Worm (Caenorhabditis elegans) whole organism, L3 larva: ENCODE data around the gene ceh-49.

Experiments used
- aly-2 ChIP-seq: fragments of 150-350 bp; optimal IDR thresholded peaks from 2 replicates; lab custom pipeline; 2014; ENCODE audit warnings: missing biosample characterization, missing genetic modification characterization
- ama-1 ChIP-seq: fragments of 150-350 bp; optimal IDR thresholded peaks from 2 replicates; lab custom pipeline; 2018
- ceh-28 ChIP-seq: fragments of 150-350 bp; optimal IDR thresholded peaks from 2 replicates; lab custom pipeline; 2014; ENCODE audit warnings: missing biosample characterization, missing genetic modification reagents, missing genetic modification characterization
- ceh-82 ChIP-seq: fragments of 150-350 bp; optimal IDR thresholded peaks from 2 replicates; lab custom pipeline; 2014; ENCODE audit warnings: missing biosample characterization, missing genetic modification characterization
- daf-12 ChIP-seq: fragments of 150-350 bp; optimal IDR thresholded peaks from 2 replicates; lab custom pipeline; 2014; ENCODE audit warnings: missing biosample characterization, missing genetic modification reagents, missing genetic modification characterization
- egl-5 ChIP-seq: fragments of 150-350 bp; optimal IDR thresholded peaks from 2 replicates; lab custom pipeline; 2017; ENCODE audit warnings: missing biosample characterization, missing genetic modification reagents, missing genetic modification characterization, inconsistent platforms
- elt-1 ChIP-seq: fragments of 150-350 bp; optimal IDR thresholded peaks from 2 replicates; lab custom pipeline; 2014; ENCODE audit warnings: missing biosample characterization, missing genetic modification characterization
- elt-2 ChIP-seq: sonication (generic microtip); optimal IDR thresholded peaks from 2 replicates; lab custom pipeline; 2016; ENCODE audit warnings: missing genetic modification reagents, mild to moderate bottlenecking, missing genetic modification characterization, missing compliant biosample characterization
- elt-3 ChIP-seq, 3 experiments: fragments of 150-350 bp in 1 of 3; sonication (generic microtip) in 2 of 3; optimal IDR thresholded peaks; 2 replicates in 2 of 3; 4 replicates in 1 of 3; lab custom pipeline; 2014 to 2017; ENCODE audit warnings: missing biosample characterization in 3 of 3, missing genetic modification characterization in 3 of 3
- eor-1 ChIP-seq, 2 experiments: fragments of 150-350 bp; optimal IDR thresholded peaks; 2 replicates each; lab custom pipeline; 2014 to 2018; ENCODE audit warnings: missing biosample characterization in 2 of 2, missing genetic modification characterization in 2 of 2
- fkh-10 ChIP-seq: sonication (generic microtip); optimal IDR thresholded peaks from 2 replicates; lab custom pipeline; 2017; ENCODE audit warnings: missing biosample characterization, missing genetic modification reagents, missing genetic modification characterization
- fos-1 ChIP-seq: fragments of 150-350 bp; optimal IDR thresholded peaks from 2 replicates; lab custom pipeline; 2014; ENCODE audit warnings: missing biosample characterization, missing genetic modification characterization
- hmg-11 ChIP-seq: sonication (generic microtip); optimal IDR thresholded peaks from 2 replicates; lab custom pipeline; 2016; ENCODE audit warnings: missing genetic modification characterization, missing compliant biosample characterization
- lin-15B ChIP-seq: fragments of 150-350 bp; optimal IDR thresholded peaks from 2 replicates; lab custom pipeline; 2014; ENCODE audit warnings: missing biosample characterization, missing genetic modification characterization
- lin-39 ChIP-seq: fragments of 150-350 bp; optimal IDR thresholded peaks from 2 replicates; lab custom pipeline; 2018; ENCODE audit warnings: missing biosample characterization, missing genetic modification reagents, missing genetic modification characterization
- lsy-12 ChIP-seq: sonication (generic microtip); optimal IDR thresholded peaks from 2 replicates; lab custom pipeline; 2016; ENCODE audit warnings: mild to moderate bottlenecking, missing genetic modification characterization, missing compliant biosample characterization
- mdl-1 ChIP-seq: fragments of 150-350 bp; optimal IDR thresholded peaks from 2 replicates; lab custom pipeline; 2014; ENCODE audit warnings: missing biosample characterization, missing genetic modification characterization
- mml-1 ChIP-seq: fragments of 150-350 bp; sonication (generic microtip); optimal IDR thresholded peaks from 3 replicates; lab custom pipeline; 2014; ENCODE audit warnings: missing biosample characterization, missing genetic modification characterization
- nfya-1 ChIP-seq: sonication (generic microtip); optimal IDR thresholded peaks from 2 replicates; lab custom pipeline; 2017; ENCODE audit warnings: missing genetic modification characterization, mild to moderate bottlenecking, missing compliant biosample characterization, antibody characterized with exemption, moderate library complexity; ENCODE audit not compliant: insufficient read depth
- nhr-11 ChIP-seq: fragments of 150-350 bp; optimal IDR thresholded peaks from 2 replicates; lab custom pipeline; 2014; ENCODE audit warnings: missing biosample characterization, missing genetic modification characterization
- nhr-23 ChIP-seq: fragments of 150-350 bp; optimal IDR thresholded peaks from 2 replicates; lab custom pipeline; 2014; ENCODE audit warnings: missing biosample characterization, missing genetic modification reagents, missing genetic modification characterization
- nhr-237 ChIP-seq: fragments of 150-350 bp; optimal IDR thresholded peaks from 2 replicates; lab custom pipeline; 2014; ENCODE audit warnings: missing biosample characterization, missing genetic modification characterization
- nhr-25 ChIP-seq: sonication (generic microtip); optimal IDR thresholded peaks from 2 replicates; lab custom pipeline; 2017; ENCODE audit warnings: missing biosample characterization, missing genetic modification characterization
- nhr-43 ChIP-seq: sonication (generic microtip); optimal IDR thresholded peaks from 2 replicates; lab custom pipeline; 2016; ENCODE audit warnings: mild to moderate bottlenecking, missing genetic modification characterization, missing compliant biosample characterization; ENCODE audit not compliant: poor library complexity, severe bottlenecking
- nhr-67 ChIP-seq: fragments of 150-350 bp; optimal IDR thresholded peaks from 2 replicates; lab custom pipeline; 2014; ENCODE audit warnings: missing biosample characterization, missing genetic modification characterization
- nhr-76 ChIP-seq: fragments of 150-350 bp; sonication (generic microtip); optimal IDR thresholded peaks from 5 replicates; lab custom pipeline; 2014; ENCODE audit warnings: missing biosample characterization, missing genetic modification characterization
- nhr-77 ChIP-seq: fragments of 150-350 bp; optimal IDR thresholded peaks from 2 replicates; lab custom pipeline; 2014; ENCODE audit warnings: missing biosample characterization, missing genetic modification characterization
- pha-4 ChIP-seq: fragments of 150-350 bp; optimal IDR thresholded peaks from 2 replicates; lab custom pipeline; 2014; ENCODE audit warnings: missing biosample characterization, missing genetic modification reagents, missing genetic modification characterization
- pqm-1 ChIP-seq: fragments of 150-350 bp; optimal IDR thresholded peaks from 2 replicates; lab custom pipeline; 2017; ENCODE audit warnings: missing biosample characterization, missing genetic modification characterization, inconsistent platforms
- sea-2 ChIP-seq: fragments of 150-350 bp; sonication (generic microtip); optimal IDR thresholded peaks from 4 replicates; lab custom pipeline; 2014; ENCODE audit warnings: missing biosample characterization, missing genetic modification reagents, missing genetic modification characterization
- skn-1 ChIP-seq: fragments of 150-350 bp; optimal IDR thresholded peaks from 2 replicates; lab custom pipeline; 2014; ENCODE audit warnings: missing biosample characterization, missing genetic modification characterization
- snpc-4 ChIP-seq: fragments of 150-350 bp; optimal IDR thresholded peaks from 2 replicates; lab custom pipeline; 2014; ENCODE audit warnings: missing biosample characterization, missing genetic modification characterization
- tbx-2 ChIP-seq: sonication (generic microtip); optimal IDR thresholded peaks from 2 replicates; lab custom pipeline; 2016; ENCODE audit warnings: mild to moderate bottlenecking, missing genetic modification characterization, missing compliant biosample characterization
- unc-39 ChIP-seq: sonication (generic microtip); optimal IDR thresholded peaks from 4 replicates; lab custom pipeline; 2017; ENCODE audit warnings: missing biosample characterization, missing genetic modification characterization
- unc-62 ChIP-seq: fragments of 150-350 bp; sonication (generic microtip); optimal IDR thresholded peaks from 4 replicates; lab custom pipeline; 2014; ENCODE audit warnings: missing biosample characterization, missing genetic modification reagents, missing genetic modification characterization
- zag-1 ChIP-seq: fragments of 150-350 bp; optimal IDR thresholded peaks from 2 replicates; lab custom pipeline; 2014; ENCODE audit warnings: missing biosample characterization, missing genetic modification characterization
- ztf-11 ChIP-seq: fragments of 150-350 bp; optimal IDR thresholded peaks from 2 replicates; lab custom pipeline; 2014; ENCODE audit warnings: missing biosample characterization, missing genetic modification characterization
- ztf-4 ChIP-seq: fragments of 150-350 bp; optimal IDR thresholded peaks from 2 replicates; lab custom pipeline; 2014; ENCODE audit warnings: missing biosample characterization, missing genetic modification characterization

ceh-49 gene

ce11 chrV:6100492-6101004, 19.5 kb downstream of the ceh-49 start, which contains the start of gene crt-1 (continued):
- no peak for TF ChIP-seq daf-12 (tag; lab: Kevin White, UChicago)
- TF ChIP-seq sea-2 (GFP tag; lab: Kevin White, UChicago): no peak
- TF ChIP-seq zag-1 (tag; lab: Kevin White, UChicago): no peak
- TF ChIP-seq ama-1: peak; percentile 45
- TF ChIP-seq hmg-11: peak; percentile 80
- TF ChIP-seq nhr-67 (tag; lab: Kevin White, UChicago): no peak
- peak; percentile 100 for TF ChIP-seq nfya-1
- TF ChIP-seq snpc-4 (tag; lab: Kevin White, UChicago): peak; percentile 57
- TF ChIP-seq mml-1 (tag; lab: Kevin White, UChicago): no peak
- peak; percentile 82 for TF ChIP-seq egl-5 (tag; lab: Kevin White, UChicago)
- no peak for TF ChIP-seq unc-39 (tag; lab: Kevin White, UChicago)
- peak; percentile 97 for TF ChIP-seq lsy-12
- no peak for TF ChIP-seq nhr-237
- TF ChIP-seq, all 47 proteins: peak for 26

ce11 chrV:6099634-6100033, 20.4 kb downstream of the ceh-49 start:
- TF ChIP-seq tbx-2 (tag; lab: Kevin White, UChicago) (no peak), ama-1 (peak; percentile 58)
- TF ChIP-seq, all 47 proteins: peak for 1

ce11 chrV:6098755-6099155, 21.3 kb downstream of the ceh-49 start:
- no peak for TF ChIP-seq lin-39
- TF ChIP-seq nhr-67 (tag; lab: Kevin White, UChicago): no peak
- no peak for TF ChIP-seq snpc-4 (tag; lab: Kevin White, UChicago)
- TF ChIP-seq eor-1 (tag; optimal IDR thresholded peaks at IDR 0.05; lab: Kevin White, UChicago): no peak
- peak; percentile 96 for TF ChIP-seq ama-1
- no peak for TF ChIP-seq mml-1 (tag; lab: Kevin White, UChicago)
- peak; percentile 11 for TF ChIP-seq nhr-23 (tag; lab: Kevin White, UChicago)
- peak; percentile 24 for TF ChIP-seq fos-1 (tag; lab: Kevin White, UChicago)
- no peak for TF ChIP-seq skn-1 (tag; lab: Kevin White, UChicago)
- TF ChIP-seq ceh-28: peak; percentile 11
- TF ChIP-seq ceh-82 (tag; lab: Kevin White, UChicago): no peak
- no peak for TF ChIP-seq nhr-76 (tag; lab: Kevin White, UChicago)
- peak; percentile 44 for TF ChIP-seq nhr-77 (tag; lab: Kevin White, UChicago)
- TF ChIP-seq nhr-237: no peak
- no peak for TF ChIP-seq zag-1 (tag; lab: Kevin White, UChicago)
- no peak for TF ChIP-seq elt-1 (tag; lab: Kevin White, UChicago)
- TF ChIP-seq elt-2 (tag; lab: Kevin White, UChicago): peak; percentile 40
- no peak for TF ChIP-seq unc-62 (GFP tag; lab: Kevin White, UChicago)
- no peak for TF ChIP-seq aly-2 (tag; lab: Kevin White, UChicago)
- TF ChIP-seq nhr-11 (tag; lab: Kevin White, UChicago): no peak
- peak; percentile 8 for TF ChIP-seq nhr-43 (tag; lab: Kevin White, UChicago)
- TF ChIP-seq ztf-11 (tag; lab: Kevin White, UChicago): no peak
- TF ChIP-seq elt-3 (tag; optimal IDR thresholded peaks at IDR 0.05; lab: Kevin White, UChicago): no peak
- no peak for TF ChIP-seq lin-15B (tag; lab: Kevin White, UChicago)
- no peak for TF ChIP-seq fkh-10 (GFP tag; lab: Kevin White, UChicago)
- no peak for TF ChIP-seq nhr-25 (tag; lab: Kevin White, UChicago)
- peak; percentile 21 for TF ChIP-seq pha-4 (tag; lab: Kevin White, UChicago)
- no peak for TF ChIP-seq egl-5 (tag; lab: Kevin White, UChicago)
- TF ChIP-seq ztf-4 (tag; lab: Kevin White, UChicago): no peak
- TF ChIP-seq lsy-12: peak; percentile 52
- no peak for TF ChIP-seq mdl-1 (tag; lab: Kevin White, UChicago)
- TF ChIP-seq daf-12 (tag; lab: Kevin White, UChicago): no peak
- TF ChIP-seq nfya-1: peak; percentile 22
- TF ChIP-seq pqm-1 (tag; lab: Kevin White, UChicago): no peak
